Fruit fly (Drosophila melanogaster): ENCODE measurements around the gene CG11630.

Gene CG11630

DNA sequence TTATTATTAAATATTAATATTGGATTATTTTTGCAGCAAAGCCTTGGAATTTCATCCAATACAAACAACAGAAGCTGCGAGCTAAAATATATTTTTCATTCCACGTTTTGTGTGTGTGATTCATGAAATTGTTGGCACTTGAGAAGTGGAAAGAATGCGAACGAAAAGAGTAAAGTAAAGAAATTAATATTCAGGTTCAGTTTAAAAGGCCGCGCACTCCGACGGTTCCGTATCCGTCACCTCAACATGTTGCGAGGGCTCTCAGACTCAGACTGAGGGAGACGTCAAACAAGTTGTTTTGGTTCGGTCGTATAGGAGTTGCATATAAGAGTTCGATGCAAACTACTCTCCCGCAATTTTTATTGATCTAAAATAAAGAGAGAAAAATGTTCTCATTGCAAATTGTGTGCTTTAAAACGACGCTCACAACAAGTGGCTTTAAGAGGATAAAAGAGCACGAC is 30.4 kb downstream of the CG11630 start (continued):
- TF ChIP-seq CHES-1-like (GFP tag; optimal IDR thresholded peaks at IDR 0.05) (no peak), Trl (optimal IDR thresholded peaks at IDR 0.05) (peak; percentile 56 to 81), Trl (GFP tag; optimal IDR thresholded peaks at IDR 0.05) (no peak), zfh2 (GFP tag; optimal IDR thresholded peaks at IDR 0.05) (no peak), tna (GFP tag; IDR thresholded peaks at IDR 0.05; ENCODE audit: partially characterized antibody) (no peak), fd64A (GFP tag; optimal IDR thresholded peaks at IDR 0.05) (no peak)

dm6 chr2L:21752798-21753197 is 31.1 kb downstream of the CG11630 start:
- TF ChIP-seq CG2678 (tag; optimal IDR thresholded peaks at IDR 0.05) = no peak
- no peak for TF ChIP-seq nmo (GFP tag; optimal IDR thresholded peaks at IDR 0.05)
- peak; percentile 81; the same call in 2 of the 3 replicates for TF ChIP-seq CG2199 (GFP tag; IDR thresholded peaks at IDR 0.05)
- TF ChIP-seq CG1529 (GFP tag; optimal IDR thresholded peaks at IDR 0.05) = no peak
- no peak for TF ChIP-seq wor (GFP tag; IDR thresholded peaks at IDR 0.05)
- no peak for TF ChIP-seq CG16815 (GFP tag; optimal IDR thresholded peaks at IDR 0.05)
- no peak for TF ChIP-seq Dref (GFP tag; IDR thresholded peaks at IDR 0.05)
- TF ChIP-seq chinmo (GFP tag; IDR thresholded peaks at IDR 0.05; ENCODE audit: partially characterized antibody) = 0 out of 4 replicates have a peak, but pooled peaks have one; percentile 63

DNA sequence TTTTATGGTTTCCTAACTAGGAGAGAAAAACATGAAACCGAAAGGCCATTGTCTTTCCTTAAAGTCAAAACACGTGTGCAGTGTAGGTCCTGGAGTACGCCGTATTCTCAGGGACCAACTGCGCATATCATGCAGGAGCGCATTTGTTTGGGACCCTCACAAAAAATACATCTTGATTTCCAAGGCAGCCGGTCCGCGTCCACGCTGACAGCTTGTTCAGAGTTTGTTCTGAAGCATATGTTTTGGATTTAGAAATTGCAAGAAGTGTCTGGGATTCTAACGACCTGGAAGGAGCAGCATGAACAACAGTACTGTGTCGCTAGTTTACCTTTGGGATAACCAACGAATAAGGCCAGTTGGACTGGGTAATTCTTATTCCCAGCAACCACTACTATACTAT is 34.9 kb downstream of the CG11630 start:
- TF ChIP-seq YL-1 (GFP tag; optimal IDR thresholded peaks at IDR 0.05) (no peak), twi (tag; optimal IDR thresholded peaks at IDR 0.05) (peak; percentile 93)

Data from whole organism, embryonic.